Worm (Caenorhabditis elegans) whole organism, midembryonic: ENCODE data around the gene xrn-1.
A peak's percentile ranks its signal among the peaks of the same experiment; 100 is the strongest.
"Not testable (repeated sequence)": the region's sequence is repeated elsewhere in the genome, so short reads cannot be mapped to it uniquely, and the experiment has no call there.

Source experiments
- T22C8.4 ChIP-seq: fragments of 200-800 bp; sonication (Bioruptor generic); IDR thresholded peaks from 2 replicates; pipeline ENCODE4 v1.3.6; 2022; ENCODE audit warnings: missing genetic modification characterization, missing compliant biosample characterization
- cog-1 ChIP-seq: sonication (generic microtip); optimal IDR thresholded peaks from 2 replicates; lab custom pipeline; 2016; ENCODE audit warnings: missing genetic modification characterization, missing compliant biosample characterization
- flt-1 ChIP-seq: fragments of 200-800 bp; sonication (Bioruptor generic); IDR thresholded peaks from 2 replicates; pipeline ENCODE4 v1.3.6; 2022; ENCODE audit warnings: missing genetic modification characterization, missing compliant biosample characterization
- klf-2 ChIP-seq: fragments of 200-800 bp; sonication (Bioruptor generic); conservative IDR thresholded peaks from 2 replicates; pipeline ENCODE4 v1.3.6; 2022; ENCODE audit warnings: missing genetic modification reagents, missing genetic modification characterization, missing compliant biosample characterization
- med-1 ChIP-seq: sonication (generic microtip); optimal IDR thresholded peaks from 2 replicates; lab custom pipeline; 2017; ENCODE audit warnings: missing genetic modification characterization, mild to moderate bottlenecking, missing compliant biosample characterization, antibody characterized with exemption, missing genetic modification reagents; ENCODE audit not compliant: insufficient read depth
- ref-1 ChIP-seq: fragments of 200-800 bp; sonication (Bioruptor generic); conservative IDR thresholded peaks from 2 replicates; pipeline ENCODE4 v1.3.6; 2022; ENCODE audit warnings: missing genetic modification reagents, missing genetic modification characterization, missing compliant biosample characterization
- tab-1 ChIP-seq: fragments of 200-800 bp; sonication (Bioruptor generic); IDR thresholded peaks from 2 replicates; pipeline ENCODE4 v1.3.6; 2022; ENCODE audit warnings: missing genetic modification characterization, missing compliant biosample characterization
- ztf-23 ChIP-seq: fragments of 200-800 bp; sonication (Bioruptor generic); IDR thresholded peaks from 2 replicates; pipeline ENCODE4 v1.3.6; 2022; ENCODE audit warnings: missing genetic modification reagents, missing genetic modification characterization, missing compliant biosample characterization
- ztf-29 ChIP-seq: fragments of 200-800 bp; sonication (Bioruptor generic); IDR thresholded peaks from 2 replicates; pipeline ENCODE4 v1.3.6; 2022; ENCODE audit warnings: missing genetic modification reagents, missing genetic modification characterization, missing compliant biosample characterization

The xrn-1 gene

DNA sequence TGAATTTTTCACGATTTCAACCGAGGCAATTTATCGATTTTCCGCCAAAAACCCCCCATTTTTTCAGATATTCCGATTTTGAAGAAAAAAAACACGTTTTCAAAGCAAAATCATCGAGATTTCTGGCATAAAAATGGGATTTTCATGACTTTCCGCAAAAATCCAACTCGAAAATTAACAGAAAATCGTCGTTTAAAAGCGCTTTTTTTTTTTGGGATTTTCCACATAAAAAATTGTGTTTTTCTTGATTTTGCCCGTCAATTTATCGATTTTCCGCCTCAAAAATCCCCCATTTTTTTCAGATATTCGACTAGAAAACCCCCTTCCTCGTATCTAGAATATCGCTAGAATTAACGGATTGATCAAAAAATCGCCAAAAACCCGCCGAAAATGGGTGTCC is at the start of gene xrn-1:
TSS of gene xrn-1 (plus strand) at position 301 of the 400 bp plus-strand sequence.
- TF ChIP-seq ztf-23 (GFP tag; lab: Robert Waterston, UW) = no peak
- TF ChIP-seq tab-1 (GFP tag; lab: Robert Waterston, UW) = no peak
- no peak for TF ChIP-seq cog-1 (tag; lab: Kevin White, UChicago)
- no peak for TF ChIP-seq flt-1 (GFP tag; lab: Robert Waterston, UW)
- TF ChIP-seq med-1 (GFP tag; lab: Kevin White, UChicago) = no peak
- TF ChIP-seq klf-2 (GFP tag; lab: Robert Waterston, UW) = no peak
- no peak for TF ChIP-seq ztf-29
- TF ChIP-seq ref-1 (GFP tag; lab: Robert Waterston, UW) = no peak
- TF ChIP-seq T22C8.4 (GFP tag; lab: Robert Waterston, UW) = no peak

DNA sequence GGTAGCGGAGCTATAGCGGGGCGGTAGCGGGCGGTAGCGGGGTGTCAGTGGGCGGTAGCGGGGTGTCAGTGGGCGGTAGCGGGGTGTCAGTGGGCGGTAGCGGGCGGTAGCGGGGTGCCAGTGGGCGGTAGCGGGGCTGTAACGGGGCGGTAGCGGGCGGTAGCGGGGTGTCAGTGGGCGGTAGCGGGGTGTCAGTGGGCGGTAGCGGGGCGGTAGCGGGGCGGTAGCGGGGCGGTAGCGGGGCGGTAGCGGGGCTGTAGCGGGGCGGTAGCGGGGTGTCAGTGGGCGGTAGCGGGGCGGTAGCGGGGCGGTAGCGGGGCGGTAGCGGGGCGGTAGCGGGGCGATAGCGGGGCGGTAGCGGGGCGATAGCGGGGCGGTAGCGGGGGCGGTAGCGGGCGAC is 49.1 kb upstream of the xrn-1 start:
- TF ChIP-seq ref-1 (GFP tag; lab: Robert Waterston, UW) (peak; percentile 51; the same call in 1 of the 2 replicates), tab-1 (GFP tag; lab: Robert Waterston, UW) (0 out of 2 replicates have a peak, but pooled peaks have one; percentile 75), ztf-23 (GFP tag; lab: Robert Waterston, UW) (0 out of 2 replicates have a peak, but pooled peaks have one; percentile 59), T22C8.4 (GFP tag; lab: Robert Waterston, UW) (peak; percentile 42; the same call in 1 of the 2 replicates), ztf-29 (peak; percentile 19; the same call in 1 of the 2 replicates), flt-1 (GFP tag; lab: Robert Waterston, UW) (peak; percentile 76; the same call in 1 of the 2 replicates)

DNA sequence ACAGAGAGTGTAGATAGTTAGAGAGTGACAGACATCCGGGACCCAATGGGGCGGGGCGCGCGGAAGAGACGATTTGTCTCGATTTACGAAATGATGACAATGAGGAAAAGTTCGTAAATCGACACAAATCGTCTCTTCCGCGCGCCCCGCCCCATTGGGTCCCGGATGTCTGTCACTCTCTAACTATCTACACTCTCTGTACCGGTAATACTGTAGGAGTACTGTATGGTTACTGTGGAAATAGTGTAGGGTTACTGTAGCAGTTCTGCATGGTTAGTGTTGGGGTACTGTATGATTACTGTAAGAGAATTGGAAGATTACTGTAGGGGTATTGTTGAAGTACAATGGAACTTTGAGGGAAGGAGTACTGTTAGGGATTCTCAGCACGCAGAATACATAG is 47.5 kb upstream of the xrn-1 start, which contains the start of gene F01D5.10:
TSS of gene F01D5.10 (minus strand) at position 101 of the 400 bp plus-strand sequence.
- not testable (repeated sequence) for TF ChIP-seq ref-1, T22C8.4, tab-1 (GFP tag; lab: Robert Waterston, UW)

DNA sequence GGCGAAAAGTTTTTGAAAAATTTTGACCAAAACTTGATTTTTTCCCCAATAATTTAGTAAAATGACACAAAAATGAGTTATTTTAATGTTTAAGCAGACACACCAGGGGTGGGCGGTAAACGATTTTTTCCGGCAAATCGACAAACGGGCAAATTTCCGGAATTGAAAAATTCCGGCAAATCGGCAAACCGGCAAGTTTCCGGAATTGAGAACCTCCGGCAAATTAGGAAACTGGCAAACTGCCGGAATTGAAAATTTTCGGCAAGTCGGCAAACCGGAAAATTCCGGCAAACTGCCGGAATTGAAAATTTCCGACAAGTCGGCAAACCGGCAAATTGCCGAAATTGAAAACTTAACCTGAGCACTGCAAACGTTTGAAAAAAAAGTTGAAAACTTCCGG is 36.0 kb upstream of the xrn-1 start:
- no peak for TF ChIP-seq ztf-29
- no peak for TF ChIP-seq tab-1 (GFP tag; lab: Robert Waterston, UW)
- TF ChIP-seq ztf-23 (GFP tag; lab: Robert Waterston, UW) = no peak
- no peak for TF ChIP-seq med-1 (GFP tag; lab: Kevin White, UChicago)
- no peak for TF ChIP-seq flt-1 (GFP tag; lab: Robert Waterston, UW)
- TF ChIP-seq ref-1 (GFP tag; lab: Robert Waterston, UW) = no peak
- no peak for TF ChIP-seq T22C8.4 (GFP tag; lab: Robert Waterston, UW)
- TF ChIP-seq klf-2 (GFP tag; lab: Robert Waterston, UW) = no peak
- TF ChIP-seq cog-1 (tag; lab: Kevin White, UChicago) = no peak

DNA sequence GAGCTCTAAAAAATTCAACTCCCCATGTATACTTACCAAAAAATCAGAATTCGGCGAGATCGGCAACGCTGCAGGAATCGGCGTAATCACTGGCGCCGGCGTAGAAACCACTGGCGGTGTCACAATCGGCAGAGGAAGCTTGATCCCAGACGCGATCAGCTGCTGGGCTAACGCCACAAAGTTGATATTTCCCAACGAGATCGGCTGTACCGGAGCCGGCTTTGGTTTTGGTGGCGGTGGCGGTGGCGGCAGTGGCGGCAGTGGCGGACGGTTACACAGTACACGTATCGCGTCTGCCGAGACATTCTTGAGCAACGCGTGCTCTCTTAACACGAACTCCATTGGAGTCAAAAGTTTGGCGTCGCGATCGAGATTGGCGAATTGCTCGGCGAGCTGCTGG is 34.1 kb upstream of the xrn-1 start:
- TF ChIP-seq T22C8.4 (GFP tag; lab: Robert Waterston, UW) (no peak), med-1 (GFP tag; lab: Kevin White, UChicago) (no peak), ztf-23 (GFP tag; lab: Robert Waterston, UW) (no peak), tab-1 (GFP tag; lab: Robert Waterston, UW) (no peak), klf-2 (GFP tag; lab: Robert Waterston, UW) (no peak), ref-1 (GFP tag; lab: Robert Waterston, UW) (no peak), flt-1 (GFP tag; lab: Robert Waterston, UW) (no peak), ztf-29 (no peak), cog-1 (tag; lab: Kevin White, UChicago) (no peak)

DNA sequence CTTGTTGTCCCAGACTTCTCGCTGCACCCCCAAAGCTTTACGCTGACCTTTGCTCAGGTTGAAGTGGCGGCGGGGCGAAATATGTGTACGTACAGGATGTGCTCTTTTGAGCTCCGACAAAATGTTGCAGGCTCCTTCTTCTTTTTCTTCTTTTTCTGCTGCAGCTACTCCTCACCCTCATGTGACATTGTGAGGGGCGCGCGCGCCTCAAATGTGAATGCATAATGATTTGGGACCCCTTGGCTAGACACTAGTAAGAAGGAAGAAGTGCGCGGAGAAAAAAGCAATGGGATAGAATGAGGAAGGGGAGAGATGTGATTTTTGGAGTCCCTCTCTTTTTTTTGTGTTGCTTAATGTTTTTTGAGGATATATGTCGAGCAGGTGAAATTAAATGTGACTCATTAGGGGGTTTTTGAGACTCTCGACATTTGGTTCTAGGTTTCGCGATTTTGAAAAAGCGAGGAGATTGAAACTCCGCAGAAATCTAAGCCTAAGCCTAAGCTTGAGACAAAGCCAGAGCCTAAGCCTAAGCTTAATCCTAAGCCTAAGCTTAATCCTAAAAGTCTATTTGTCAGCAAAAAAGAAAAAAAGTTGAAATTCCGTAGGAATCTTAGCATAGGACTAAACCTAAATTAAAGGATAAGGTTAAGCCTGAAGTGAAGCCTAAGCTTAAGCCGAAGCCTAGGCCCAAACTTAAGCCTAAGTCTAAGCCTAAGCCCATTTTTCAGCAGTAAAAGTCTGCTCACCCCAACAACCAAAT is 31.8 kb upstream of the xrn-1 start:
- TF ChIP-seq med-1 (GFP tag; lab: Kevin White, UChicago) (no peak), ztf-23 (GFP tag; lab: Robert Waterston, UW) (no peak), ztf-29 (peak; percentile 68; the same call in 1 of the 2 replicates)

DNA sequence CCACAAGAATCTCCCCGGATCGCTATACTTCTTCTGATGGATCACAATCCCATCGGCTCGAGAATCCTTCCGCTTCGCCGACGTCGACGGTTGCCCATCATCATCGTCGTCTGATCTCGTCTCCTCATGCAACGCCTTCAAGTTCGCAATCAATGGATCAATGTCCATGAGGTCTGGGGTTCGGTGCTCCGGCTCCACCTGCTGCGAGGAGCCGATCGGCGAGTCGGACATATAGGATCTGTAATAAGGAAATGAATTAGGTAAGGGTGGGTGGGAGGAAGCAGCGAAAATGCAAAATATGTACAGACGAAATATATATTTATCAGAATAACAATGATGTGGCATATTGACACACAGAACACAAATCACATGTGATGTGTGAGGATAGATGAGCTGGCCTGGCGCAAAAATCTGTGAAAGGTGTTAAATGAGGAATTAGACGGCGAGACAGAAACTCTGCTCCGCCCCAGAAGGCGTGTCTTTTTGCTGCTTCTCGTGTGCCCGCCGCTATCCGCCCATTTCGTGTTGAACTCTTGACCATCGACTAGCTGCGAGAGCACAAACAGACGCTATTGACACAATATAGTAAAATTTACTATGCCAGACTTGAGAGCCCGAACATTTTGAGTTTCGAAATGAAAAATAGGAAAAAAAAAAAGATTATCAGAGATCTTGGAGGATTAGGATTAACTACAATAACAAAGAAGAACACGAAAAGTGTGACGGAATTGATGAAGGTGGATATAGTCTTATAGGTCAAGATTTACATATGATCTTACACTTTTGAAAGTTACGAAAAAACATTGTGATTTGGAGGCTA is 31.0 kb upstream of the xrn-1 start:
- TF ChIP-seq ztf-23 (GFP tag; lab: Robert Waterston, UW) = no peak
- TF ChIP-seq flt-1 (GFP tag; lab: Robert Waterston, UW) = no peak
- TF ChIP-seq cog-1 (tag; lab: Kevin White, UChicago) = no peak
- no peak for TF ChIP-seq tab-1 (GFP tag; lab: Robert Waterston, UW)
- TF ChIP-seq ref-1 (GFP tag; lab: Robert Waterston, UW) = no peak
- TF ChIP-seq T22C8.4 (GFP tag; lab: Robert Waterston, UW) = no peak
- TF ChIP-seq klf-2 (GFP tag; lab: Robert Waterston, UW) = no peak
- no peak for TF ChIP-seq ztf-29
- no peak for TF ChIP-seq med-1 (GFP tag; lab: Kevin White, UChicago)

DNA sequence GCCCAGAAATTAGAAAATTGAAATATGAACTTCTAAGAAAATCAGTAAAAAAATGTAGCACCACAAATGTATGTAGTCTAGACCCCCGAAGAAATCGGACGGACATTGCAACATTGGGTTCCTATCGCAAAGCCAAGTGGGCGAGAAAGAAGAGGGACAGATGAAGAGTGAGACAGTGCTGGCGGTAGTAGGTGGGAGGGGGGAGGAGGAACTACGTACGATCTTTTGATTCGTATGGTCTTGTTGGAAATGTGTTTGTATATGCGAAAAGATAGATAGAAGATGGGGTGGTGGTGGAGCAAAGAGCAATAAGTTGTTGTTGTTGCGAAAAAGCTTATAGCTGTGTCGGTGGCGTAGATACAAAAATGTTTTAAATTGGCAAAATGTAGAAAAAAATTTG is 30.4 kb upstream of the xrn-1 start:
- TF ChIP-seq flt-1 (GFP tag; lab: Robert Waterston, UW) (0 out of 2 replicates have a peak, but pooled peaks have one; percentile 48), med-1 (GFP tag; lab: Kevin White, UChicago) (no peak), T22C8.4 (GFP tag; lab: Robert Waterston, UW) (no peak), ztf-23 (GFP tag; lab: Robert Waterston, UW) (no peak), ref-1 (GFP tag; lab: Robert Waterston, UW) (no peak), ztf-29 (no peak), klf-2 (GFP tag; lab: Robert Waterston, UW) (no peak)
